Worm (Caenorhabditis elegans): ENCODE data around the gene grl-26.

DNA sequence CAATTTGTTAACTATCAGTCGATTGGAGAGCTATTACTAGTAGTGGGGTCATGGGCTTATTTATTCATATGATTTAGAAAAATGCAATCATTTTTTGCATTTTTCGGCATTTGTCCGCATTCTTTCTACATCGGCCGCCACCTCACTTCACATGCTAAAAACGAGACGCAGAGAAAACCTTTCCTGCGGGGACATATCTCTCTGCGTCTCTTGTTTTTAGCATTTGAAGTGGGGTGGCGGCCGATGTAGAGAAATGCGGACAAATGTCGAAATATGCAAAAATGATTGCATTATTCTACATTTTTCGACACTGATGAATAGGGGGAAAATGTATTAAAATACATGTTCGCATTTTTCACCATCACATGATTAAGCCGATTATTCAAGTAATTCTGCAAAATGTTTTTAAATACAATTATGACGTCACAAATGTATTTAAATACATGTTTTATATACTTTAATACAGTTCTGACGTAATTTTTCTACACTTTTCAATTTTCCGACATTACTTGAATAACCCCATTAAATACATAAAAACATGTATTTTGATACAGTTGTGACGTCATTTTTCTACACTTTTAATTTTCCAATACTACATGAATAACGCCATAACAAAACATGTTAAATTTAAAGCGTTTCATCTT, 49.7 kb upstream of the grl-26 start:
- TF ChIP-seq mab-9 (GFP tag; IDR thresholded peaks at IDR 0.05) = no peak
- no peak for TF ChIP-seq snpc-4 (tag; optimal IDR thresholded peaks at IDR 0.05)
- no peak for TF ChIP-seq aly-2 (tag; optimal IDR thresholded peaks at IDR 0.05)
- peak; percentile 21 to 68 (median 24) for TF ChIP-seq ceh-82 (tag; optimal IDR thresholded peaks at IDR 0.05)
- TF ChIP-seq fkh-4 (tag; optimal IDR thresholded peaks at IDR 0.05; ENCODE audit: borderline replicate concordance) = no peak
